Worm (Caenorhabditis elegans) whole organism, late embryonic: ENCODE data around the gene Y22D7AL.11.
A peak's percentile ranks its signal among the peaks of the same experiment; 100 is the strongest.

Source experiments
- T23F11.4 ChIP-seq: fragments of 200-800 bp; sonication (Bioruptor generic); optimal IDR thresholded peaks from 2 replicates; lab custom pipeline; 2018; ENCODE audit warnings: mild to moderate bottlenecking, missing genetic modification characterization, missing compliant biosample characterization
- ama-1 ChIP-seq: fragments of 150-350 bp; optimal IDR thresholded peaks from 2 replicates; lab custom pipeline; 2014
- ceh-18 ChIP-seq: sonication (generic microtip); optimal IDR thresholded peaks from 2 replicates; lab custom pipeline; 2016; ENCODE audit warnings: missing genetic modification characterization, missing compliant biosample characterization
- ceh-19 ChIP-seq: fragments of 200-800 bp; sonication (Bioruptor generic); optimal IDR thresholded peaks from 2 replicates; lab custom pipeline; 2018; ENCODE audit warnings: mild to moderate bottlenecking, missing genetic modification characterization, missing compliant biosample characterization
- elt-2 ChIP-seq: sonication (generic microtip); optimal IDR thresholded peaks from 2 replicates; lab custom pipeline; 2016; ENCODE audit warnings: missing genetic modification reagents, missing genetic modification characterization, missing compliant biosample characterization
- ets-4 ChIP-seq: sonication (generic microtip); optimal IDR thresholded peaks from 2 replicates; lab custom pipeline; 2016; ENCODE audit warnings: missing genetic modification characterization, missing compliant biosample characterization
- hlh-30 ChIP-seq: sonication (generic microtip); optimal IDR thresholded peaks from 2 replicates; lab custom pipeline; 2017; ENCODE audit warnings: antibody characterized with exemption, missing genetic modification characterization, missing compliant biosample characterization; ENCODE audit not compliant: insufficient read depth
- lin-11 ChIP-seq: fragments of 200-800 bp; sonication (Bioruptor generic); optimal IDR thresholded peaks from 2 replicates; lab custom pipeline; 2018; ENCODE audit warnings: mild to moderate bottlenecking, missing genetic modification characterization, missing compliant biosample characterization
- nhr-11 ChIP-seq: fragments of 150-350 bp; optimal IDR thresholded peaks from 2 replicates; lab custom pipeline; 2014; ENCODE audit warnings: missing biosample characterization, missing genetic modification characterization
- pax-1 ChIP-seq: fragments of 150-350 bp; optimal IDR thresholded peaks from 2 replicates; lab custom pipeline; 2014; ENCODE audit warnings: missing biosample characterization, missing genetic modification characterization
- pqm-1 ChIP-seq: sonication (generic microtip); optimal IDR thresholded peaks from 2 replicates; lab custom pipeline; 2016; ENCODE audit warnings: missing genetic modification characterization, missing compliant biosample characterization
- sox-2 ChIP-seq: fragments of 200-800 bp; sonication (Bioruptor generic); IDR thresholded peaks from 2 replicates; pipeline ENCODE4 v1.3.6; 2022; ENCODE audit warnings: missing genetic modification reagents, missing genetic modification characterization, missing compliant biosample characterization
- tbx-2 ChIP-seq: sonication (generic microtip); optimal IDR thresholded peaks from 2 replicates; lab custom pipeline; 2016; ENCODE audit warnings: missing genetic modification characterization, missing compliant biosample characterization
- unc-86 ChIP-seq: sonication (generic microtip); optimal IDR thresholded peaks from 2 replicates; lab custom pipeline; 2016; ENCODE audit warnings: missing genetic modification characterization, missing compliant biosample characterization

DNA sequence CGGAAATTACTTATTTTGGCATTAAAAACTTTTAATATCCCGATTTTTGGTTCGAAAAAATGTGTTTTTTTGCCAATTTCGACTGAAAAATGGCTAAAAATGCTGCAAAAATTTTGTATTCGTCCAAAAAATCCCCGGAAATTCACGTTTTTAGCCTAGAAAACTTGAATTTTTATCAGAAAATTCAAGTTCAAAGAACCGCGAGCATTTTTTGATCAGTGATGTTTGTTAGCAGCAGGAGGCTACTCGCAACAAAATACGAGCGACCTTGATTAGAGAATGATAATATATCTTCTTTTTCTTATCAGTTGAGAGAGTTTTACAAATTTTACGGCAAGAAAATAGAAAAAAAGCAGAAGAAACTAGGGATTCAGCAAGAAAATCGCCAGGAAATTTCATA lies 11.8 kb downstream of the Y22D7AL.11 start:
- TF ChIP-seq nhr-11 (tag; lab: Kevin White, UChicago) (no peak), T23F11.4 (GFP tag; lab: Kevin White, UChicago) (no peak), ceh-18 (tag; lab: Kevin White, UChicago) (no peak), pqm-1 (tag; lab: Kevin White, UChicago) (no peak), pax-1 (no peak), elt-2 (peak; percentile 41), lin-11 (tag; lab: Kevin White, UChicago) (no peak), hlh-30 (no peak), sox-2 (GFP tag; lab: Robert Waterston, UW) (no peak), unc-86 (tag; lab: Kevin White, UChicago) (no peak), tbx-2 (tag; lab: Kevin White, UChicago) (no peak), ets-4 (tag; lab: Kevin White, UChicago) (no peak), ceh-19 (GFP tag; lab: Kevin White, UChicago) (no peak), ama-1 (lab: Kevin White, UChicago) (no peak)
